Worm (Caenorhabditis elegans): ENCODE measurements around the gene glo-4.

glo-4 gene

DNA sequence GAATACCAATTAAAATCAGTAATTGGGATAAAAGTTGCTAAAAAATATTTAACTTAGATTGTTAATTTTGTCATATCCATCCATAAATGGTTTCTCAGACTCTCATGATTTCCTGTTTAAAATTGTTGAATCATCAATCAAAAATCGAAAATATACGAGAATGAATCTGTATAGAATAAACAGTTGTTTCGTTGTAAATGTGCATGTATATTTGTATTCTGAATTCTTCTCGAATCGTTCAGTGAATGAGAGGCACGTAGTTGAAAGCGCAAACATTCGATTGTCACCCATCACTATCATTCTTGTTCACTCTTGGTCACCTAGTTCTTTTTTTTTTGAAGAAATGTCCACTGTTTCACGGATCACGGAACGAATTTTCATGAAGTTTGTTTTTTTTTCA lies 6.9 kb upstream of the glo-4 start, which contains the start of gene ptd-2:
Gene ptd-2, plus strand, starts transcription at position 301 of the 400 bp plus-strand sequence.
- TF ChIP-seq tab-1 (GFP tag; IDR thresholded peaks at IDR 0.05) (no peak), cog-1 (tag; optimal IDR thresholded peaks at IDR 0.05) (no peak), ztf-29 (GFP tag; IDR thresholded peaks at IDR 0.05) (no peak), flt-1 (GFP tag; IDR thresholded peaks at IDR 0.05) (no peak), ref-1 (GFP tag; conservative IDR thresholded peaks at IDR 0.05) (no peak), med-1 (GFP tag; optimal IDR thresholded peaks at IDR 0.05; ENCODE audit: insufficient read depth) (no peak), T22C8.4 (GFP tag; IDR thresholded peaks at IDR 0.05) (no peak), klf-2 (GFP tag; conservative IDR thresholded peaks at IDR 0.05) (no peak), ztf-23 (GFP tag; IDR thresholded peaks at IDR 0.05) (no peak)

DNA sequence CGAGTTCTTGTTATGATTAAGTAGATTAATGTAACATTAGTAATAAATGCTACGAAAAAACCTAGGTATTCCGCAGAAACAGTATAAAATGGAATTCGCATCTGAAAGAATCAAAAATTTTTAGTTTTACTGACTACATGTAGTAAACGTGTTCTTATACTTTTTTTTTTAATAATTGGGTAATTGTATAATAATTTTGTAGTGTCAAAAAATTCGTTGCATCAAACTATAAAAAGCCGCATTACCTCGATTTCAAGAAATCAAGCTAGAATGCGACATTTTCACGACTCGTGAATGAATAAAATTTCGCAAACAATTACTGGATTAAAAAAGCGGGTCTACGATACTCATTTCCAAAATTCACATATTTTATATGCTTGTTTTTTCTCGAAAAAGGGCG lies 6.2 kb upstream of the glo-4 start, which contains the start of gene str-94:
Gene str-94, minus strand, starts transcription at position 101 of the 400 bp plus-strand sequence.
- TF ChIP-seq tab-1 (GFP tag; IDR thresholded peaks at IDR 0.05) (no peak), T22C8.4 (GFP tag; IDR thresholded peaks at IDR 0.05) (no peak), ref-1 (GFP tag; conservative IDR thresholded peaks at IDR 0.05) (no peak), klf-2 (GFP tag; conservative IDR thresholded peaks at IDR 0.05) (no peak), med-1 (GFP tag; optimal IDR thresholded peaks at IDR 0.05; ENCODE audit: insufficient read depth) (no peak), ztf-23 (GFP tag; IDR thresholded peaks at IDR 0.05) (no peak), cog-1 (tag; optimal IDR thresholded peaks at IDR 0.05) (no peak), flt-1 (GFP tag; IDR thresholded peaks at IDR 0.05) (no peak), ztf-29 (GFP tag; IDR thresholded peaks at IDR 0.05) (no peak)

DNA sequence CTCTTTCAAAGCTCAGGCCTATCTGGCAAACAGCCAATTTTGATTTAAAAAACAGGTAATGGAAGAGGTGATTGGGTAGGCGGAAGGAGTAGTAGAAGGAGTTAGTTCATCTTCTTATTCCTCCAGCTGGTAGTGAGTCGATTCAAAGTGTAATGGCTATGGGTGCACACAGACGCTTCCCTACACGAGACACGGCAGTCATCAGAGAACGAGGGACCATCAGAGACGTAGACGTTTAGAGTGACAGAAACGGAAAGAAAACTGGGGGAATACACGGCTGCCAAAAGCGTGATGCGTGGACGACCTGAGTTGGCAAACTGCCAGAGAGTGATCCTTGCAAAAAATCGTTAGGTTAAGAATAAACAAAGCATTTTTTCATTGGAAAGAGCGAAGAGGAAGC lies 4.4 kb upstream of the glo-4 start:
- no peak for TF ChIP-seq ztf-29 (GFP tag; IDR thresholded peaks at IDR 0.05)
- no peak for TF ChIP-seq med-1 (GFP tag; optimal IDR thresholded peaks at IDR 0.05; ENCODE audit: insufficient read depth)
- TF ChIP-seq klf-2 (GFP tag; conservative IDR thresholded peaks at IDR 0.05): no peak
- TF ChIP-seq T22C8.4 (GFP tag; IDR thresholded peaks at IDR 0.05): no peak
- TF ChIP-seq ztf-23 (GFP tag; IDR thresholded peaks at IDR 0.05): no peak
- no peak for TF ChIP-seq tab-1 (GFP tag; IDR thresholded peaks at IDR 0.05)
- TF ChIP-seq cog-1 (tag; optimal IDR thresholded peaks at IDR 0.05): no peak
- TF ChIP-seq flt-1 (GFP tag; IDR thresholded peaks at IDR 0.05): no peak
- TF ChIP-seq ref-1 (GFP tag; conservative IDR thresholded peaks at IDR 0.05): no peak

DNA sequence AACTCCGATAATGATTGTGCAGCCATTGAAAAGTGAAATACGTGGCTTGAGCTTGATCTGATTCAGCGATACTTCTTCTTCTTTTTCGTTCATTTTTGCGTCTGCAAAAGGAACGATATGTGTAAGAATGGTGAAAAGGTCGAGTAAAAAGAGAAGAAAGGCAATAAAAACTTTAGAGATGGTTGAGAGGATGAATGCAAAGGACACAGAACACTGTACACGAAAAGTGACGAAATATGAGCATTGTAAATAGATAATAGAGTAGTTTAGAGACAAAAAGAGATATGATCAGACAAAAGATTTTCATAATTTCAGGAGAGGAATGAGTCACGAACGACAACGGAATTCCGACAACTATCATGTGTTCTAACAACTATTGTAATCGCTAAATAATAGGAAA lies 3.2 kb upstream of the glo-4 start, which contains the start of gene aat-2:
Gene aat-2, minus strand, starts transcription at position 101 of the 400 bp plus-strand sequence.
- no peak for TF ChIP-seq T22C8.4 (GFP tag; IDR thresholded peaks at IDR 0.05)
- TF ChIP-seq ref-1 (GFP tag; conservative IDR thresholded peaks at IDR 0.05): no peak
- no peak for TF ChIP-seq ztf-23 (GFP tag; IDR thresholded peaks at IDR 0.05)
- no peak for TF ChIP-seq cog-1 (tag; optimal IDR thresholded peaks at IDR 0.05)
- TF ChIP-seq tab-1 (GFP tag; IDR thresholded peaks at IDR 0.05): no peak
- TF ChIP-seq flt-1 (GFP tag; IDR thresholded peaks at IDR 0.05): no peak
- TF ChIP-seq ztf-29 (GFP tag; IDR thresholded peaks at IDR 0.05): no peak
- no peak for TF ChIP-seq klf-2 (GFP tag; conservative IDR thresholded peaks at IDR 0.05)
- TF ChIP-seq med-1 (GFP tag; optimal IDR thresholded peaks at IDR 0.05; ENCODE audit: insufficient read depth): no peak

DNA sequence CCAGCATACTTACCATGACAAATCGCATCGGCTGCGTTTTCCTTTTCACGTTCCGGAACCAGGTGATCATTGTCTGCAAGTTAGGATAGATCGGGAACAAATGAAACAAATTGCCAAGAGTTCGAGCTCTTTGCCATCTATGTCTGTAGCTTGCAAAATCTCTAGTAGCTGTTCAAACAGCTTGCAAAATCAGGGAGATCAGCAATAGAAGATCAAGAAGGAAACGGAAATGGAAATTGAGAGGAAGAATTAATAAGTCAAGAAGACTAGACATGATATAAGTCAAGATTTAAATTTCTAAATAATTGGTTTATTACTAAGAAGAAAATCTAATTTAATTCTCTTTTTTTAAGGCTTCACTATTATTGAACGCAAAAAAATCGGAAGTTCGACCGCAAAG lies 10.7 kb downstream of the glo-4 start, which contains the start of gene F07C3.3:
Gene F07C3.3, minus strand, starts transcription at position 101 of the 400 bp plus-strand sequence.
- TF ChIP-seq cog-1 (tag; optimal IDR thresholded peaks at IDR 0.05): no peak
- no peak for TF ChIP-seq T22C8.4 (GFP tag; IDR thresholded peaks at IDR 0.05)
- TF ChIP-seq flt-1 (GFP tag; IDR thresholded peaks at IDR 0.05): no peak
- no peak for TF ChIP-seq med-1 (GFP tag; optimal IDR thresholded peaks at IDR 0.05; ENCODE audit: insufficient read depth)
- no peak for TF ChIP-seq ztf-23 (GFP tag; IDR thresholded peaks at IDR 0.05)
- no peak for TF ChIP-seq ztf-29 (GFP tag; IDR thresholded peaks at IDR 0.05)
- no peak for TF ChIP-seq ref-1 (GFP tag; conservative IDR thresholded peaks at IDR 0.05)
- no peak for TF ChIP-seq klf-2 (GFP tag; conservative IDR thresholded peaks at IDR 0.05)
- no peak for TF ChIP-seq tab-1 (GFP tag; IDR thresholded peaks at IDR 0.05)

DNA sequence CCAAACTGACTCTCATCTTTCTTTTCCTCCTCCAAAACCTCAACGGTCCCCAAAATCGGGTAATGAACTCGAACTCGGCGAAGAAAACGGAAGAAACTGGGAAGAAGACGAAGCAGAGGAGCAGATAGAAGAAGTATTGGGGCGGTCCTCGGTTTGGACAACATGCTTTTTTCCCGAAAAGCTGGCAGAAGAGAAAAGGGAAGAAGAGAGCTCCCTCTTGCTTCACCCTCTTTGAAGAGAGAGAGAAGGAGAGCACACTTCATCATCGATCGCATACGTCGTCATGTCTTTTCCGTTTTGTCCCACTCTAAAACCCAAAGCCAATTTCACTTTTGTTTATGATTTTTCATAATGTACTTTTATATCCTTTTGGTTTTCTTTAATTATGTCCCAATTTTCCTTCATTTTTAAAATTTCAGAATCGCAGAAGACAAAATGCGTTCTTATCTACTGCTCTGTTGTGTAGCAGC lies 17.3 kb downstream of the glo-4 start, which contains the start of gene F07C3.2:
Gene F07C3.2, plus strand, starts transcription at position 420 of the 470 bp plus-strand sequence.
- TF ChIP-seq tab-1 (GFP tag; IDR thresholded peaks at IDR 0.05): no peak
- TF ChIP-seq T22C8.4 (GFP tag; IDR thresholded peaks at IDR 0.05): no peak
- TF ChIP-seq ztf-23 (GFP tag; IDR thresholded peaks at IDR 0.05): no peak
- TF ChIP-seq cog-1 (tag; optimal IDR thresholded peaks at IDR 0.05): no peak
- TF ChIP-seq flt-1 (GFP tag; IDR thresholded peaks at IDR 0.05): no peak
- TF ChIP-seq ref-1 (GFP tag; conservative IDR thresholded peaks at IDR 0.05): no peak
- TF ChIP-seq ztf-29 (GFP tag; IDR thresholded peaks at IDR 0.05): no peak
- TF ChIP-seq med-1 (GFP tag; optimal IDR thresholded peaks at IDR 0.05; ENCODE audit: insufficient read depth): no peak
- no peak for TF ChIP-seq klf-2 (GFP tag; conservative IDR thresholded peaks at IDR 0.05)

DNA sequence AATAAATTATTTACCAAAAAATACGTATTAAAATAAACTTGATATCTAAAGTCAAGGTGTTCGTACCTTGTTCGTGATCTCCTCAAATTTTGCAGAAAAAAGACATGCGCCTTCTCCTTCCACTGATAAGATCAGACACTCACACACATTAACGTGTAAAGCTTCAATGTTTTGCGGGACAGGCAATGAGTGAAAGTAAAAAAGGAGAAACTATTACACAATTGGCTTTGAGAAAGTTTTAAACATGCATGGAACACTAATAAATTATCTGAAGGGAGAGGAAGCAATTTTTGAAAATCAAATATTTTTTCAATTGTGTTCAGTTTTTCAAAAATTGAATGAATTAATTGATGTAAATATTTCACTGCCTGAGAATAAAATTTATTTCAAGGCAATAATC lies 18.0 kb downstream of the glo-4 start:
- TF ChIP-seq klf-2 (GFP tag; conservative IDR thresholded peaks at IDR 0.05): no peak

DNA sequence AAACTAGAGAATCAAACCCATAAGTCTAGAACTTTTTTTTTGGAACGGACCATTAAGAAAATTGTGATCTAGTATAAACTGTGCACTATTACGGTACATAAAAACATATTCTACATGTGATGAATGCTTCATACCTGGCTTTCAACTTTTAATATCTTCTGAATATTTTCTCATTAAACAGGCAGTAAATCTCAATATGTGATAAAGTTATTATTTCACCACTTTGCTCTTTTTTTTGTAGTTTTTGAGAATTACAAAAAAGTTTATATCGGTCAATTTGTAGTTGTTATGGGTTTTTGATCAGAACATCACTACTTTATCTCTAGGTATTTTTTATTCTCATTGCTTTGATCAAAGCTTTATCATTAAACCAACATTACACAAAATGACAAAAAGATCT lies 18.6 kb downstream of the glo-4 start:
- no peak for TF ChIP-seq med-1 (GFP tag; optimal IDR thresholded peaks at IDR 0.05; ENCODE audit: insufficient read depth)
- TF ChIP-seq cog-1 (tag; optimal IDR thresholded peaks at IDR 0.05): no peak
- TF ChIP-seq ref-1 (GFP tag; conservative IDR thresholded peaks at IDR 0.05): no peak
- no peak for TF ChIP-seq ztf-29 (GFP tag; IDR thresholded peaks at IDR 0.05)

DNA sequence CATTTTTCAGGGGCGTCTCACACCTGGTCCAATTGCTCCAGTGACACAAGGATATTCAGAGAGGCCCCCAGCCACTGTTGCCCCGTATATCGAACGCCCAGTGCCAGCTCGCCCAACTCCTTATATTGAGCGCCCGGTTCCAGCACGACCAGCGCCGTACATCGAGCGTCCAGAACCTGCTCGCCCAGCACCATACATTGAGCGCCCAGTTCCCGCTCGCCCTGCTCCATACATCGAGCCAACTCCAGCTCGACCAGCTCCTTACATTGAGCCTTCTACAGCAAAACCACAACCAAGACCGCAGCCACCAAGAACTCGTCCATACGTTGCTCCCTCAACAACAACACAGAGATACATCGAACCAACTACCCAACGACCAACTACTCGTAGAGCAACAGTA lies 20.2 kb downstream of the glo-4 start:
- TF ChIP-seq ztf-23 (GFP tag; IDR thresholded peaks at IDR 0.05) (no peak), klf-2 (GFP tag; conservative IDR thresholded peaks at IDR 0.05) (no peak), tab-1 (GFP tag; IDR thresholded peaks at IDR 0.05) (no peak), flt-1 (GFP tag; IDR thresholded peaks at IDR 0.05) (no peak), cog-1 (tag; optimal IDR thresholded peaks at IDR 0.05) (no peak), med-1 (GFP tag; optimal IDR thresholded peaks at IDR 0.05; ENCODE audit: insufficient read depth) (no peak), ztf-29 (GFP tag; IDR thresholded peaks at IDR 0.05) (no peak), ref-1 (GFP tag; conservative IDR thresholded peaks at IDR 0.05) (no peak), T22C8.4 (GFP tag; IDR thresholded peaks at IDR 0.05) (no peak)

DNA sequence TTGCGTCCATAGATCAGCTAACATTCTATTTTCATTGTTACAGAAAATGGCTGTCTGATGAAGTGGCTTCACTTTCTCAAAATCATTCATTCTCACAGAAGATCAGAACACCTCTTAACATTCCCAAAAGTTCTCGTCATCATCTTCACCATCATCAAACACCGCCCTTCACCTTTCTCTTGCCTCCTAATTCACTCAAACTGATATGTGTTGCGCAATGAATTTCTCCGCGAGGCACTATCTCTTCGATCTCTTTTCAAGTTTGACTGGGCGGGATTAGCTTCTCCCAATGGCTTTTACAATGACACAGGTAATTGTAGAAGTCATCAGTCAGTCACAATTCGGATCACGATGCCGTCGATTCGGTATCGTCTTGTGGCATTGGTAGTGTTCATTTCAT lies 21.5 kb downstream of the glo-4 start, which contains the start of gene grd-6:
Gene grd-6, plus strand, starts transcription at position 301 of the 400 bp plus-strand sequence.
- no peak for TF ChIP-seq T22C8.4 (GFP tag; IDR thresholded peaks at IDR 0.05)
- no peak for TF ChIP-seq ztf-29 (GFP tag; IDR thresholded peaks at IDR 0.05)
- no peak for TF ChIP-seq tab-1 (GFP tag; IDR thresholded peaks at IDR 0.05)
- no peak for TF ChIP-seq ztf-23 (GFP tag; IDR thresholded peaks at IDR 0.05)
- TF ChIP-seq flt-1 (GFP tag; IDR thresholded peaks at IDR 0.05): no peak
- no peak for TF ChIP-seq ref-1 (GFP tag; conservative IDR thresholded peaks at IDR 0.05)
- TF ChIP-seq med-1 (GFP tag; optimal IDR thresholded peaks at IDR 0.05; ENCODE audit: insufficient read depth): no peak
- no peak for TF ChIP-seq klf-2 (GFP tag; conservative IDR thresholded peaks at IDR 0.05)
- no peak for TF ChIP-seq cog-1 (tag; optimal IDR thresholded peaks at IDR 0.05)
